Fruit fly (Drosophila melanogaster) whole organism, embryonic: ENCODE results near the gene CG10254.
A peak's percentile ranks its signal among the peaks of the same experiment; 100 is the strongest.

Source experiments
- Bdp1 ChIP-seq: fragments of 200-800 bp; sonication (Bioruptor generic); optimal IDR thresholded peaks from 3 replicates; lab custom pipeline; 2016; ENCODE audit warnings: missing biosample characterization, missing genetic modification characterization
- CG10462 ChIP-seq: fragments of 200-800 bp; sonication (Bioruptor generic); optimal IDR thresholded peaks from 2 replicates; lab custom pipeline; 2016; ENCODE audit warnings: missing biosample characterization, missing genetic modification characterization
- CG10959 ChIP-seq: fragments of 200-800 bp; sonication (Bioruptor generic); IDR thresholded peaks from 2 replicates; pipeline ENCODE4 v1.3.6; 2022; ENCODE audit warnings: missing biosample characterization, missing genetic modification characterization
- CG11247 ChIP-seq: fragments of 200-800 bp; sonication (Bioruptor generic); IDR thresholded peaks from 2 replicates; pipeline ENCODE4 v1.3.6; 2022; ENCODE audit warnings: missing biosample characterization, missing genetic modification characterization
- CG11695 ChIP-seq: fragments of 200-800 bp; sonication (Bioruptor generic); IDR thresholded peaks from 3 replicates; pipeline ENCODE4 v1.3.6; 2022; ENCODE audit warnings: missing biosample characterization, missing genetic modification characterization
- CG12071 ChIP-seq: fragments of 200-800 bp; sonication (Bioruptor generic); optimal IDR thresholded peaks from 3 replicates; lab custom pipeline; 2018; ENCODE audit warnings: missing biosample characterization, mild to moderate bottlenecking, missing genetic modification characterization
- CG12236 ChIP-seq: fragments of 200-800 bp; sonication (Bioruptor generic); optimal IDR thresholded peaks from 2 replicates; lab custom pipeline; 2016; ENCODE audit warnings: missing biosample characterization, missing genetic modification characterization
- CG13123 ChIP-seq: fragments of 200-800 bp; sonication (Bioruptor generic); optimal IDR thresholded peaks from 2 replicates; lab custom pipeline; 2016; ENCODE audit warnings: missing biosample characterization, missing genetic modification characterization
- CG15073 ChIP-seq: fragments of 200-800 bp; sonication (Bioruptor generic); optimal IDR thresholded peaks from 2 replicates; lab custom pipeline; 2016; ENCODE audit warnings: missing biosample characterization, missing genetic modification characterization
- CG15479 ChIP-seq: fragments of 200-800 bp; sonication (Bioruptor generic); optimal IDR thresholded peaks from 3 replicates; lab custom pipeline; 2019; ENCODE audit warnings: missing biosample characterization, mild to moderate bottlenecking, missing genetic modification characterization, moderate library complexity
- CG1603 ChIP-seq: fragments of 200-800 bp; sonication (Bioruptor generic); optimal IDR thresholded peaks from 2 replicates; lab custom pipeline; 2019; ENCODE audit warnings: missing biosample characterization, mild to moderate bottlenecking, missing genetic modification characterization, moderate library complexity
- CG34376 ChIP-seq: fragments of 200-800 bp; sonication (Bioruptor generic); optimal IDR thresholded peaks from 2 replicates; lab custom pipeline; 2018; ENCODE audit warnings: missing biosample characterization, mild to moderate bottlenecking, missing genetic modification characterization
- CG3726 ChIP-seq: fragments of 200-800 bp; sonication (Bioruptor generic); IDR thresholded peaks from 3 replicates; pipeline ENCODE4, ENCODE4 v1.3.6; 2022; ENCODE audit warnings: missing biosample characterization, missing genetic modification characterization
- CG4854 ChIP-seq: fragments of 200-800 bp; sonication (Bioruptor generic); optimal IDR thresholded peaks from 2 replicates; lab custom pipeline; 2016; ENCODE audit warnings: missing biosample characterization, missing genetic modification characterization, inconsistent platforms
- CG6689 ChIP-seq: fragments of 200-800 bp; sonication (Bioruptor generic); IDR thresholded peaks from 2 replicates; pipeline ENCODE4 v1.3.6; 2022; ENCODE audit warnings: missing biosample characterization, missing genetic modification characterization
- CG8359 ChIP-seq: fragments of 200-800 bp; sonication (Bioruptor generic); optimal IDR thresholded peaks from 2 replicates; lab custom pipeline; 2017; ENCODE audit warnings: missing biosample characterization, mild to moderate bottlenecking, missing genetic modification characterization, borderline replicate concordance
- Camta ChIP-seq: fragments of 200-800 bp; sonication (Bioruptor generic); optimal IDR thresholded peaks from 2 replicates; lab custom pipeline; 2016; ENCODE audit warnings: missing biosample characterization, missing genetic modification characterization
- Dll ChIP-seq: fragments of 200-800 bp; sonication (Bioruptor generic); IDR thresholded peaks from 4 replicates; pipeline ENCODE4 v1.3.6; 2022; ENCODE audit warnings: missing biosample characterization, missing genetic modification characterization; ENCODE audit not compliant: partially characterized antibody
- ERR ChIP-seq: fragments of 200-800 bp; sonication (Bioruptor generic); optimal IDR thresholded peaks from 2 replicates; lab custom pipeline; 2016; ENCODE audit warnings: missing biosample characterization, missing genetic modification characterization
- HLH4C ChIP-seq: fragments of 200-800 bp; sonication (Bioruptor generic); IDR thresholded peaks from 3 replicates; pipeline ENCODE4 v1.3.6; 2022; ENCODE audit warnings: missing biosample characterization, missing genetic modification characterization; ENCODE audit not compliant: partially characterized antibody
- HLH54F ChIP-seq: fragments of 200-800 bp; sonication (Bioruptor generic); optimal IDR thresholded peaks from 3 replicates; lab custom pipeline; 2016; ENCODE audit warnings: missing biosample characterization, missing genetic modification characterization
- HmgZ ChIP-seq: fragments of 200-800 bp; sonication (Bioruptor generic); optimal IDR thresholded peaks from 2 replicates; lab custom pipeline; 2018; ENCODE audit warnings: missing biosample characterization, mild to moderate bottlenecking, missing genetic modification characterization
- Lim3 ChIP-seq: fragments of 200-800 bp; sonication (Bioruptor generic); IDR thresholded peaks from 2 replicates; pipeline ENCODE4 v1.3.6; 2022; ENCODE audit warnings: missing biosample characterization, missing genetic modification characterization
- Lpt ChIP-seq: fragments of >200 bp; optimal IDR thresholded peaks from 2 replicates; lab custom pipeline; 2018; ENCODE audit warnings: missing biosample characterization, missing genetic modification characterization
- MBD-R2 ChIP-seq: fragments of 200-800 bp; sonication (Bioruptor generic); IDR thresholded peaks from 2 replicates; pipeline ENCODE4 v1.3.6; 2022; ENCODE audit warnings: missing biosample characterization, missing genetic modification characterization
- MTF-1 ChIP-seq: fragments of 200-800 bp; sonication (Bioruptor generic); optimal IDR thresholded peaks from 2 replicates; lab custom pipeline; 2018; ENCODE audit warnings: missing biosample characterization, mild to moderate bottlenecking, missing genetic modification characterization, borderline replicate concordance
- Pdp1 ChIP-seq, 2 experiments: fragments of 200-800 bp; sonication (Bioruptor generic); optimal IDR thresholded peaks; 3 replicates each; lab custom pipeline; 2016; ENCODE audit warnings: missing biosample characterization in 2 of 2, missing genetic modification characterization in 2 of 2, mild to moderate bottlenecking in 1 of 2, moderate library complexity in 1 of 2
- Rx ChIP-seq: fragments of 200-800 bp; sonication (Bioruptor generic); IDR thresholded peaks from 2 replicates; pipeline ENCODE4 v1.3.6; 2022; ENCODE audit warnings: missing biosample characterization, missing genetic modification characterization
- Ssrp ChIP-seq: fragments of 200-800 bp; sonication (Bioruptor generic); optimal IDR thresholded peaks from 2 replicates; lab custom pipeline; 2018; ENCODE audit warnings: missing biosample characterization, mild to moderate bottlenecking, missing genetic modification characterization, moderate library complexity
- Vsx1 ChIP-seq: fragments of 200-800 bp; sonication (Bioruptor generic); optimal IDR thresholded peaks from 2 replicates; lab custom pipeline; 2017; ENCODE audit warnings: missing biosample characterization, mild to moderate bottlenecking, missing genetic modification characterization, missing genetic modification reagents
- cg ChIP-seq: fragments of 200-800 bp; sonication (Bioruptor generic); optimal IDR thresholded peaks from 3 replicates; lab custom pipeline; 2019; ENCODE audit warnings: missing biosample characterization, mild to moderate bottlenecking, missing genetic modification characterization, moderate library complexity
- ci ChIP-seq: fragments of 200-800 bp; sonication (Bioruptor generic); IDR thresholded peaks from 3 replicates; pipeline ENCODE4 v1.3.6; 2022; ENCODE audit warnings: missing biosample characterization, missing genetic modification characterization
- dan ChIP-seq: fragments of 200-800 bp; sonication (Bioruptor generic); IDR thresholded peaks from 2 replicates; pipeline ENCODE4 v1.3.6; 2022; ENCODE audit warnings: missing biosample characterization, missing genetic modification characterization
- dysf ChIP-seq: fragments of 200-800 bp; sonication (Bioruptor generic); IDR thresholded peaks from 3 replicates; pipeline ENCODE4 v1.3.6; 2022; ENCODE audit warnings: missing biosample characterization, missing genetic modification characterization
- esg ChIP-seq: fragments of 200-800 bp; sonication (Bioruptor generic); conservative IDR thresholded peaks from 2 replicates; pipeline ENCODE4 v1.3.6; 2022; ENCODE audit warnings: missing biosample characterization, missing genetic modification characterization
- eyg ChIP-seq: fragments of 200-800 bp; sonication (Bioruptor generic); optimal IDR thresholded peaks from 3 replicates; lab custom pipeline; 2016; ENCODE audit warnings: missing biosample characterization, missing genetic modification characterization
- gsb-n ChIP-seq: fragments of 200-800 bp; sonication (Bioruptor generic); optimal IDR thresholded peaks from 3 replicates; lab custom pipeline; 2018; ENCODE audit warnings: missing biosample characterization, mild to moderate bottlenecking, missing genetic modification characterization
- gt ChIP-seq: fragments of 200-800 bp; sonication (Bioruptor generic); IDR thresholded peaks from 2 replicates; pipeline ENCODE4 v1.3.6; 2022; ENCODE audit warnings: missing biosample characterization, missing genetic modification characterization
- ham ChIP-seq: fragments of 200-800 bp; sonication (Bioruptor generic); IDR thresholded peaks from 2 replicates; pipeline ENCODE4 v1.3.6; 2022; ENCODE audit warnings: missing biosample characterization, missing genetic modification characterization
- insv ChIP-seq, 2 experiments: fragments of 200-800 bp; sonication (Bioruptor generic); optimal IDR thresholded peaks; 3 replicates each; lab custom pipeline; 2016 to 2018; ENCODE audit warnings: missing biosample characterization in 2 of 2, missing genetic modification characterization in 2 of 2
- lilli ChIP-seq: fragments of 200-800 bp; sonication (Bioruptor generic); optimal IDR thresholded peaks from 3 replicates; lab custom pipeline; 2016; ENCODE audit warnings: missing biosample characterization, missing genetic modification characterization
- mirr ChIP-seq: fragments of 200-800 bp; sonication (Bioruptor generic); optimal IDR thresholded peaks from 3 replicates; lab custom pipeline; 2018; ENCODE audit warnings: missing biosample characterization, mild to moderate bottlenecking, missing genetic modification characterization
- odd ChIP-seq: fragments of 200-800 bp; sonication (Bioruptor generic); optimal IDR thresholded peaks from 2 replicates; lab custom pipeline; 2017; ENCODE audit warnings: missing biosample characterization, mild to moderate bottlenecking, missing genetic modification characterization
- sqz ChIP-seq: fragments of 200-800 bp; sonication (Bioruptor generic); optimal IDR thresholded peaks from 3 replicates; lab custom pipeline; 2018; ENCODE audit warnings: missing biosample characterization, mild to moderate bottlenecking, missing genetic modification characterization
- tap ChIP-seq: fragments of 200-800 bp; optimal IDR thresholded peaks from 3 replicates; lab custom pipeline; 2019; ENCODE audit warnings: missing biosample characterization, mild to moderate bottlenecking, missing genetic modification characterization, moderate library complexity
- trem ChIP-seq: fragments of 200-800 bp; optimal IDR thresholded peaks from 3 replicates; lab custom pipeline; 2019; ENCODE audit warnings: missing biosample characterization, mild to moderate bottlenecking, missing genetic modification characterization, moderate library complexity
- unc-4 ChIP-seq: fragments of 200-800 bp; sonication (Bioruptor generic); IDR thresholded peaks from 2 replicates; pipeline ENCODE4 v1.3.6; 2022; ENCODE audit warnings: missing biosample characterization, missing genetic modification characterization; ENCODE audit not compliant: partially characterized antibody
- vvl ChIP-seq: fragments of 200-800 bp; sonication (Bioruptor generic); IDR thresholded peaks from 2 replicates; pipeline ENCODE4 v1.3.6; 2022; ENCODE audit warnings: missing biosample characterization, missing genetic modification characterization

CG10254 gene

DNA sequence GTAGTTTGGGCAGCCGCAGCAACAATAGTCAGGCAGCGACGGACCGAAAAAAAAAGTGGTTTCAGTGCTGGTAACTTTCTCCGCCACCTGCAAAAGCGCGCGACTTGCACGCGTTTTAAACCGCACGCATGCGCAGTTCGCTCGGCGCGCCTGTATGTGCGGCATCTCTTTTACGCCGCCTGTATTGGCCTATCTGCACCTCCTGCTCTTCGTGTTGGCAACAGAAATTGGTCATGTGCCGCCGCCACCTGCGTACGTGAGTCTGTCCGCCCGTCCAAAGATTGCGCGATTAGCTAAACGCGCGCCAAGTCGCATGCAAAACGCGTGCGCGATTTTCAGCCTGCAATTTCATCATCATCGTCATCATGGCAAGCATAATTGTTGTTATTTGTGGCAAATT lies 40.9 kb upstream of the CG10254 start (continued):
- TF ChIP-seq HLH4C = 0 out of 3 replicates have a peak, but pooled peaks have one; percentile 20
- no peak for TF ChIP-seq CG1603 (tag; lab: Kevin White, UChicago)
- TF ChIP-seq CG8359 = peak; percentile 100
- no peak for TF ChIP-seq Camta (GFP tag; lab: Kevin White, UChicago)
- TF ChIP-seq Lim3 (GFP tag; lab: Robert Waterston, UW) = no peak
- TF ChIP-seq Ssrp (tag; lab: Kevin White, UChicago) = no peak

DNA sequence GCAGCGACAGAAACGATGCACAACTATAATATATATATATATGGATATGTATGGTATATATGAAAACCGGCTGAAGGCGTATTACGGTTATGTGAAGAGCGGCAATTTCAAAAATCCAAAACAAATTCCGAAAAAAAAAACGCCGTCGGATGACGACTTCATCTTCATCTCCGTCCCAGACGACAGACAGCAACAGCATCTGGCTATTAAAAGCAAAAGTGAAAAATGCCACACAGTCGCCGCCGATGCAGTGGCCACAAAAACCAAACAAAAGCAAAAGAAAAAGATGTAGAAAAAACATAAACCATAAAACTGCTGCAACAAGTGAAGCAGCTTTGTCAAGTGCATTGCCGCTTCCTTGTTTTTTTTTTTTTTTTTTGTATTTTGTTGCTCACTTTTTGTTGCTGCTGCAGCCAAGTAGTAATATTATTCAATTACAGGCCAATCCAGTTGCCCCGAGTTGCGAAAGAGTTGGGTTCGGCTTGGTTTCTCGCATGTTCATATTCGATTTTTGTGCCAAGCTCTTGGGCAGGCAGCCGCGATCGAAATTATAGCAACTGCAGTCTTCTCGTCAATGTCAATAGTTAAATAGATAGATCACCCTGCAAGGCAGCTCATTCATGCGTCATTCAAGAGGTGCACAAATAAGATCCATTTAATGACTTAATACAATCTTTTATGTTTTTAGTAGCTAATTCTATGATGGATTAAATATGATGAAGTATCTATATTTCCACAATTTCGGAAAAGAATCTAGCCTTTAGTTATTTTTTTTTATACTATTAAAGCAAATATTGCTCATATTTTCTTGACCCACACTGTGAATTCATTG lies 40.0 kb upstream of the CG10254 start:
- TF ChIP-seq ERR (no peak), CG11247 (GFP tag; lab: Robert Waterston, UW) (no peak), CG15073 (no peak), CG4854 (GFP tag; lab: Kevin White, UChicago) (no peak), lilli (GFP tag; lab: Kevin White, UChicago) (no peak), CG3726 (no peak), cg (GFP tag; lab: Kevin White, UChicago) (no peak), eyg (GFP tag; lab: Kevin White, UChicago) (no peak), Dll (GFP tag; lab: Robert Waterston, UW) (no peak), sqz (GFP tag; lab: Kevin White, UChicago) (peak; percentile 25), ham (GFP tag; lab: Robert Waterston, UW) (no peak), vvl (GFP tag; lab: Robert Waterston, UW) (no peak), CG11695 (GFP tag; lab: Robert Waterston, UW) (peak; percentile 13; the same call in 1 of the 3 replicates), unc-4 (no peak), CG12071 (no peak), Pdp1 (GFP tag; optimal IDR thresholded peaks at IDR 0.05; lab: Kevin White, UChicago) (peak in 1 of 2 experiments; percentile 11), MBD-R2 (GFP tag; lab: Robert Waterston, UW) (no peak), HLH54F (GFP tag; lab: Kevin White, UChicago) (no peak), ci (GFP tag; lab: Robert Waterston, UW) (peak; percentile 40; the same call in 1 of the 3 replicates), Rx (GFP tag; lab: Robert Waterston, UW) (no peak), MTF-1 (GFP tag; lab: Kevin White, UChicago) (no peak), esg (GFP tag; lab: Robert Waterston, UW) (no peak), CG34376 (GFP tag; lab: Kevin White, UChicago) (no peak), CG13123 (GFP tag; lab: Kevin White, UChicago) (no peak), CG6689 (GFP tag; lab: Robert Waterston, UW) (peak; percentile 23; the same call in 1 of the 2 replicates), CG10462 (no peak), Vsx1 (GFP tag; lab: Kevin White, UChicago) (no peak), mirr (no peak), Lpt (GFP tag; lab: Kevin White, UChicago) (no peak), CG12236 (no peak), dysf (GFP tag; lab: Robert Waterston, UW) (no peak), dan (GFP tag; lab: Robert Waterston, UW) (no peak), HmgZ (tag; lab: Kevin White, UChicago) (no peak), tap (tag; lab: Kevin White, UChicago) (no peak), odd (GFP tag; lab: Kevin White, UChicago) (no peak), gt (GFP tag; lab: Robert Waterston, UW) (no peak), CG15479 (GFP tag; lab: Kevin White, UChicago) (no peak), Lim3 (GFP tag; lab: Robert Waterston, UW) (no peak), Bdp1 (GFP tag; lab: Kevin White, UChicago) (no peak), gsb-n (no peak), trem (tag; lab: Kevin White, UChicago) (no peak), CG10959 (no peak), insv (GFP tag; optimal IDR thresholded peaks at IDR 0.05; lab: Kevin White, UChicago) (no peak)
